Fruit fly (Drosophila melanogaster): ENCODE measurements around the gene fig.

DNA sequence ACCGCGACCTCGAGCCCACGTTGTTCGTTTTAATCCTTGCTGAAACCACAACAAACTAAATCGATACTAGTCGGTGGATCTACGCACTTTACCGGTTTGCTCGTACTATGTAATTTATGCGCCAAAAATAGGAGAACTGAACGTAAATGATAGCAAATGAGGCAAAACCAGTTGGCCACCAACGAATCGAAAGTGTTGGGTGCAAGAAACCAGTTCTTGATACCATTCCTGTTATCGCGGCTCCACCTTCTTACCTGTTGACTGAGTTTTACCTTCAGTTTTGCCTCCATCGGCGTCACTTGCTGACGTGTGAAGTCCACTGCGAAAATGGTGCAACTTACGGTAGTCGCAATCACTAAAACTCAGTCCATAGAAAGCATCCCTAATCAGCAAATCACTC is 40.2 kb downstream of the fig start:
- TF ChIP-seq psq (GFP tag; optimal IDR thresholded peaks at IDR 0.05) (no peak), Dfd (GFP tag; optimal IDR thresholded peaks at IDR 0.05) (no peak), Hr83 (GFP tag; optimal IDR thresholded peaks at IDR 0.05; ENCODE audit: poor library complexity, severe bottlenecking) (no peak)

Data from whole organism, wandering third instar larva.